Fruit fly (Drosophila melanogaster): ENCODE data around the gene sstn.

sstn gene

DNA sequence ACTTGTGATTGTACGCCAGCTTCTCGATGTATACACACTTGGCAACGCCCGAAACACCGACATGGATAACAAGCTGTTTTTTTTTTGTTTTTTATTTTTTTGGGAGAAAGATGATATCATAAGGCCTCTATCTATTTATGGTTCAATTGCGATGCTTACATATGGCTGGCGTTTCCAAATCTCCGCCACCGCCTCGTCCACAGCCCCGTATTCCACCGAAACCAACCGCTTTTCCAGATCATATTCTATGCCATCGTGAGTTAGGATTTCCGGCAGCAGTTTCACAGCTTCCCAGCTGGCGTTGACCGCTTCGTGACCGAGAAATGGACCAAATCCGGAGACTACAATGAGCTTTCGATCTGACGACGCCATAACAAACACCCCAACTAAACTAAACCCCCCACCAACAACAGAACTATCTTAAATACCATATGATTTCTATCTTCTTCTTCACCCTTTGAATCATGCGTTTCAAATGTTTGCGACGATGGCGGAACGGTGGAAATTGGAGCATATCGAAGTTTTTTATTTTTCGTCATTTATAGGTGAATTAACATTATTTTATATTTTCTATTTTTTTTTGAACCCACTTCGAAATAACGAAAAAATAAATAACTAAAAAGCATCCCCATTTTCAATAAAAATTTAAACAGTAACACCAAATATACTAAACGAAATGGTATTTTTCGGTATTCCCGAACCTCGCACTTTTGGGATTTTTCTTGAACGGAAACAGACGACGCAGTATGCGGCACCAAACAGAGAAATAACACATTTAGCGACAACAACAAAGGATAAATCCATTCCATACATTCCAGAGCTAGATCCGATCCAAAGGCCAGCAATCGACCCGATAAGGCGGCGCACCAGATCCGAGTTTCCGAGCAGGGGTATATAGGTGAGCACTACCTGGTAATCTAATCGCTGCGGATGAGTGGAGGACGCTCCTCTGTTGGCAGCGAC lies 49.4 kb upstream of the sstn start, which contains the start of the genes CG32147 and Pex3 (continued):
- peak; percentile 27 for TF ChIP-seq gsb-n (tag; optimal IDR thresholded peaks at IDR 0.05)
- TF ChIP-seq CG15601 (tag; optimal IDR thresholded peaks at IDR 0.05): peak; percentile 60
- peak; percentile 40 for TF ChIP-seq CoRest (tag; optimal IDR thresholded peaks at IDR 0.05)
- TF ChIP-seq al (GFP tag; IDR thresholded peaks at IDR 0.05): no peak
- peak; percentile 6 for TF ChIP-seq CG3995 (GFP tag; optimal IDR thresholded peaks at IDR 0.05)
- TF ChIP-seq CkIIα-i1 (GFP tag; IDR thresholded peaks at IDR 0.05): no peak
- peak in 1 of 3 experiments; percentile 9 for TF ChIP-seq lola (GFP tag; optimal IDR thresholded peaks at IDR 0.05)
- no peak for TF ChIP-seq CG11723 (GFP tag; optimal IDR thresholded peaks at IDR 0.05)
- no peak for TF ChIP-seq Xrp1 (GFP tag; IDR thresholded peaks at IDR 0.05)
- TF ChIP-seq CG7963 (GFP tag; IDR thresholded peaks at IDR 0.05; ENCODE audit: partially characterized antibody): no peak
- no peak for TF ChIP-seq Hand (GFP tag; optimal IDR thresholded peaks at IDR 0.05)
- no peak for TF ChIP-seq aop (GFP tag; IDR thresholded peaks at IDR 0.05)
- no peak for TF ChIP-seq Tbp (GFP tag; optimal IDR thresholded peaks at IDR 0.05)
- TF ChIP-seq luna (GFP tag; optimal IDR thresholded peaks at IDR 0.05): no peak
- TF ChIP-seq CG18764 (GFP tag; optimal IDR thresholded peaks at IDR 0.05): no peak
- TF ChIP-seq hbn (GFP tag; IDR thresholded peaks at IDR 0.05; ENCODE audit: partially characterized antibody): no peak; the same call in 1 of the 2 replicates
- peak; percentile 49 for TF ChIP-seq grn (GFP tag; optimal IDR thresholded peaks at IDR 0.05)
- peak; percentile 16 for TF ChIP-seq gem (tag; optimal IDR thresholded peaks at IDR 0.05)
- TF ChIP-seq bsh (GFP tag; optimal IDR thresholded peaks at IDR 0.05): no peak
- TF ChIP-seq CG30020 (tag; optimal IDR thresholded peaks at IDR 0.05): peak; percentile 88
- TF ChIP-seq sqz (GFP tag; optimal IDR thresholded peaks at IDR 0.05): no peak
- TF ChIP-seq CG11247 (GFP tag; IDR thresholded peaks at IDR 0.05): no peak
- TF ChIP-seq Atf3 (GFP tag; optimal IDR thresholded peaks at IDR 0.05): no peak
- no peak for TF ChIP-seq CG6654 (GFP tag; optimal IDR thresholded peaks at IDR 0.05)
- no peak for TF ChIP-seq fd96Cb (tag; optimal IDR thresholded peaks at IDR 0.05)
- no peak for TF ChIP-seq slbo (GFP tag; IDR thresholded peaks at IDR 0.05)
- TF ChIP-seq Nf-YA (GFP tag; IDR thresholded peaks at IDR 0.05): no peak
- no peak for TF ChIP-seq da (GFP tag; optimal IDR thresholded peaks at IDR 0.05)
- TF ChIP-seq nom (GFP tag; optimal IDR thresholded peaks at IDR 0.05): peak; percentile 17
- TF ChIP-seq bbx (GFP tag; IDR thresholded peaks at IDR 0.05; ENCODE audit: partially characterized antibody): no peak
- no peak for TF ChIP-seq mam (GFP tag; optimal IDR thresholded peaks at IDR 0.05)
- TF ChIP-seq disco-r (GFP tag; optimal IDR thresholded peaks at IDR 0.05): no peak
- no peak for TF ChIP-seq peb (GFP tag; IDR thresholded peaks at IDR 0.05)
- no peak for TF ChIP-seq pita (GFP tag; optimal IDR thresholded peaks at IDR 0.05)
- no peak for TF ChIP-seq salm (tag; optimal IDR thresholded peaks at IDR 0.05)
- TF ChIP-seq Nf-YC (tag; optimal IDR thresholded peaks at IDR 0.05): no peak
- no peak for TF ChIP-seq CG11696 (GFP tag; IDR thresholded peaks at IDR 0.05)
- TF ChIP-seq HLH4C (GFP tag; IDR thresholded peaks at IDR 0.05; ENCODE audit: partially characterized antibody): no peak
- no peak for TF ChIP-seq gcm2 (GFP tag; optimal IDR thresholded peaks at IDR 0.05)
- TF ChIP-seq ato (GFP tag; IDR thresholded peaks at IDR 0.05; ENCODE audit: partially characterized antibody): no peak
- TF ChIP-seq z (GFP tag; IDR thresholded peaks at IDR 0.05): no peak
- no peak for TF ChIP-seq sob (GFP tag; IDR thresholded peaks at IDR 0.05)
- no peak for TF ChIP-seq CG13123 (GFP tag; optimal IDR thresholded peaks at IDR 0.05)
- no peak for TF ChIP-seq wek (GFP tag; optimal IDR thresholded peaks at IDR 0.05)
- TF ChIP-seq Poxn (GFP tag; IDR thresholded peaks at IDR 0.05): no peak
- peak; percentile 2 for TF ChIP-seq Sox100B (GFP tag; optimal IDR thresholded peaks at IDR 0.05)
- TF ChIP-seq ro (GFP tag; IDR thresholded peaks at IDR 0.05): no peak
- TF ChIP-seq Kr (GFP tag; optimal IDR thresholded peaks at IDR 0.05): no peak
- TF ChIP-seq CG11398 (GFP tag; optimal IDR thresholded peaks at IDR 0.05): no peak
